Worm (Caenorhabditis elegans) whole organism, L4/young adult: Measurements from ENCODE around the gene abu-4.

Experiments
- W03F9.2 ChIP-seq: fragments of 150-350 bp; optimal IDR thresholded peaks from 2 replicates; lab custom pipeline; 2014; ENCODE audit warnings: missing biosample characterization, missing genetic modification characterization
- dao-5 ChIP-seq: sonication (generic microtip); optimal IDR thresholded peaks from 2 replicates; lab custom pipeline; 2016; ENCODE audit warnings: missing genotype, missing genetic modification characterization, moderate library complexity, missing compliant biosample characterization
- him-1 ChIP-seq: sonication (generic microtip); optimal IDR thresholded peaks from 2 replicates; lab custom pipeline; 2016; ENCODE audit warnings: missing genotype, missing genetic modification reagents, missing genetic modification characterization, missing compliant biosample characterization

The abu-4 gene

DNA sequence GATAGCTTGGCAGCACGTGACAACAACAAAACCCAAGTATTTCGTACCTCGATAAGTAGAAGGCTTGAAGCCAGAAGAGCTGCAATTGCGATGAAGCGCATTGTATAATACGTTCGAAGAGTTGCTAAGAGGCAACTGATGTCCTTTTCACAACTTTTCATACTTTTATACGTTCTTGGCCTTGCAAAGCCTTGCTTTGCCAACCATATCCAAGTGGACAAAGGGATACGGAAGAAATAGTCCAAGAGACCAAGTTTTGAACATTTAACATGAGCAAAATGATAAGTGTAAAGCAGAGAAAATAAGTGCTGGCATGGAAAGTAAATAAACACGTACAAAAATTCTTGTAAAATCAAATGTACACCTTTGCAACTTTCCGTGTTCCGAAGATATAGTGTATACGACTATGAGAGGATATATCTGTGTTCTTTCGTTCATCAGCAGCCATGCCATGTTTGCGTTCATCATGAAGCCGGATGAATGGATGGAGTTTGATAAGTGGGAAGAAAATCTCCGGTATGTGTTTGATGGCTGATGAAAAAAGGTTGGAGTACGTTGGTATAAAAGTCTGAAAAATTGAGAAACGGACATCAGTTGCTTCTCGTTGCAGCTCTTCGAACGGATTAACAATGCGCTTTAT is at the start of gene abu-4, which contains the start of gene Y5H2A.4:
Gene abu-4, plus strand, starts transcription at position 590 of the 640 bp plus-strand sequence.
Gene Y5H2A.4, minus strand, starts transcription at position 101 of the 640 bp plus-strand sequence.
- TF ChIP-seq him-1 (no peak), dao-5 (tag; lab: Kevin White, UChicago) (no peak), W03F9.2 (tag; lab: Kevin White, UChicago) (no peak)

- TF ChIP-seq him-1, result no peak
- no peak for TF ChIP-seq dao-5 (tag; lab: Kevin White, UChicago)
- TF ChIP-seq W03F9.2 (tag; lab: Kevin White, UChicago), result no peak
Measured at ce11 chrV:2225130-2225529, 49.5 kb upstream of the abu-4 start, which contains the start of gene nhr-103. TSS of gene nhr-103 (plus strand) at chrV:2225430.

- TF ChIP-seq W03F9.2 (tag; lab: Kevin White, UChicago) (no peak), him-1 (no peak), dao-5 (tag; lab: Kevin White, UChicago) (no peak)
Measured at ce11 chrV:2226903-2227302, 47.7 kb upstream of the abu-4 start, which contains the start of gene nhr-18. TSS of gene nhr-18 (plus strand) at chrV:2227203.

DNA sequence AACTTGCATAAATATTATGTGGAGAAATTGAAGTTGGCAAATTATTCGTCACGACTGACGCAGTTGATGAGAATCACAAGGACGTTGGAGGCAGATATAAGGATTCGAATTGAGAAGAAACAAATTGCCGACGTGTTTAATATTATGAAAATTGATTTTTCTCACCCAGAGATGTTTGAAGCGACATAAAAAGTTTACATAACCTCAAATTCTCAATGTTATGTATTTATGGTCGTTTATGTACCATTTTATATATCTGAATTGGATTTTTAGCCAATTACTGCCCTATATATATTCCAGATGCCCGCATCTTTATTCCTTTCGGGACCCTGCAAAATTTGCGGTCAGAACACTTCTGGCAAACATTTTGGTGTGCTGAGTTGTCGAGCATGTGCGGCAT is 45.9 kb upstream of the abu-4 start, which contains the start of gene nhr-126:
Gene nhr-126, plus strand, starts transcription at position 301 of the 400 bp plus-strand sequence.
- TF ChIP-seq W03F9.2 (tag; lab: Kevin White, UChicago) (no peak), dao-5 (tag; lab: Kevin White, UChicago) (no peak), him-1 (no peak)

ce11 chrV:2230912-2231311 is 43.7 kb upstream of the abu-4 start, which contains the start of gene nhr-134:
TSS of gene nhr-134 (plus strand) at chrV:2231223.
- TF ChIP-seq dao-5 (tag; lab: Kevin White, UChicago) (no peak), him-1 (no peak)

DNA sequence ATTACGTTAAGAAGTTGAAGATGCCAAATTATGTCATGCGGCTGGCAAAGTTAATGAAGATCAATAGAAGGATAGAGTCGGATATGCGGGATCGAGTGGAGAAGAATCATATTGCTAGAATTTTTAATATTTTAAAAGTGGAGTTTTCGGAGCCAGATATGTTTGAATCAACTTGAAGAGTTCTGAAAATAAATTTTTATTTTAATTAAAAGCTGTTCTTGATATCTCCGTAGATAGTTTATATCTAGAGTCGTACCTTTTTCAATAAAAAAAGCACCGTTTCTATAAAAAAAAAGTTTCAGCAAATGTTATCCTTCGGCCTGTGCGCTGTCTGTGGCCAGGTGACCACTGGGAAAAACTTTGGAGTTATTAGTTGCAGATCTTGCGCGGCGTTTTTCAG is 41.5 kb upstream of the abu-4 start, which contains the start of gene nhr-96:
Gene nhr-96, plus strand, starts transcription at position 301 of the 400 bp plus-strand sequence.
- TF ChIP-seq dao-5 (tag; lab: Kevin White, UChicago), result no peak
- TF ChIP-seq him-1, result no peak
- no peak for TF ChIP-seq W03F9.2 (tag; lab: Kevin White, UChicago)

DNA sequence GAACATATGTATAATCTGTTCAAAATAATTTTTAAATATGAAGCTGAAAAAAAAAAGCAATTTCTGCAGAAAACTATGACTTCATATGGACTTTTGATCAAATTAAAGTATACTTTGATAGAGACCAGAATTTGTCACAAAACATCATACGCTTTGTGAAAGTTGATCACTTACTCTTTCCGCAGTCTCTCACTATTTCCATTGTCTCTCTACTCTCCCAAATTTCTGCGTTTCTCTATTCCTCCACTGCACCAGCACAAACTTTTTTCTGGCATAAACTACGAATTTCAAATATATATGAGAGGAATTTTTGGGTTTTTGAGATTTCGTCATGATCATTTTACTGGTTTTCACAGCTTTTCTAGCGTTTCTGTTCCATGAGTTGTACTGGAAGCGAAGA is 38.8 kb upstream of the abu-4 start, which contains the start of gene cyp-33C4:
Gene cyp-33C4, plus strand, starts transcription at position 293 of the 400 bp plus-strand sequence.
- no peak for TF ChIP-seq him-1
- TF ChIP-seq dao-5 (tag; lab: Kevin White, UChicago), result no peak
- no peak for TF ChIP-seq W03F9.2 (tag; lab: Kevin White, UChicago)

- TF ChIP-seq him-1, result no peak
- no peak for TF ChIP-seq dao-5 (tag; lab: Kevin White, UChicago)
- TF ChIP-seq W03F9.2 (tag; lab: Kevin White, UChicago), result no peak
Measured at ce11 chrV:2238012-2238411, 36.6 kb upstream of the abu-4 start.

DNA sequence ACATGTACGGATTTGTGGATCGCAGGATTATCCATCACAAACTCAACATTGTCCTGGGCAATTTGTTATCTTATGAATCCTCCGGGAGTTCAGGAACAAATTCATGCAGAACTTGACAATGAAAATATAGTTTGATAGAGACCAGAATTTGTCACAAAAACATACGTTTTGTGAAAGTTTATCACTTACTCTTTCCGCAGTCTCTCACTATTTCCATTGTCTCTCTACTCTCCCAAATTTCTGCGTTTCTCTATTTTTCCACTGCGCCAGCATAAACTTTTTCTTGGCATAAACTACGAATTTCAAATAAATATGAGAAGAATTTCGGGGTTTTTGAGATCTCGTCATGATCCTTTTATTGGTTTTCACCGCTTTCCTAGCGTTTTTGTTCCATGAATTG is 32.0 kb upstream of the abu-4 start, which contains the start of gene cyp-33C3:
Gene cyp-33C3, plus strand, starts transcription at position 149 of the 400 bp plus-strand sequence.
- no peak for TF ChIP-seq dao-5 (tag; lab: Kevin White, UChicago)
- no peak for TF ChIP-seq W03F9.2 (tag; lab: Kevin White, UChicago)
- no peak for TF ChIP-seq him-1

DNA sequence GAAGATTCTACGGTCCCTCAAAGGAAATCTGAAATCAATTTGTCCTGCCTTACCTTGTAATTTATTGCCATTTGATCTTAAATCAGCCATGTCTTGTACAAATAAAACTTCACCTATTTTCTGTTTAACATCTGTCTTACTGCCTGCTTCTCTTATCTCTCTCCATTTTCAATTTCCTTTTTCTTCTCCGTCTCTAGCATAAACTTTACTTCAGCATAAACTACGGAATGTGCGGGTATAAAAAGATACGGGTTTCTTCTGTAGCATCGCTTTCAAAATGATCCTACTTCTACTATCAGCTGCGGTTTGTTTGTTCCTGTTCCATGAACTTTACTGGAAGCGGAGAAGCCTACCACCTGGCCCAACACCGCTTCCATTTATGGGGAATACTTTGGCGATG is 29.9 kb upstream of the abu-4 start, which contains the start of gene cyp-33C5:
Gene cyp-33C5, plus strand, starts transcription at position 254 of the 400 bp plus-strand sequence.
- TF ChIP-seq dao-5 (tag; lab: Kevin White, UChicago) (no peak), W03F9.2 (tag; lab: Kevin White, UChicago) (no peak), him-1 (no peak)

- TF ChIP-seq him-1, result no peak
- TF ChIP-seq W03F9.2 (tag; lab: Kevin White, UChicago), result no peak
- no peak for TF ChIP-seq dao-5 (tag; lab: Kevin White, UChicago)
Measured at ce11 chrV:2249310-2249709, 25.3 kb upstream of the abu-4 start, which contains the start of gene cyp-33C6. TSS of gene cyp-33C6 (minus strand) at chrV:2249410.

DNA sequence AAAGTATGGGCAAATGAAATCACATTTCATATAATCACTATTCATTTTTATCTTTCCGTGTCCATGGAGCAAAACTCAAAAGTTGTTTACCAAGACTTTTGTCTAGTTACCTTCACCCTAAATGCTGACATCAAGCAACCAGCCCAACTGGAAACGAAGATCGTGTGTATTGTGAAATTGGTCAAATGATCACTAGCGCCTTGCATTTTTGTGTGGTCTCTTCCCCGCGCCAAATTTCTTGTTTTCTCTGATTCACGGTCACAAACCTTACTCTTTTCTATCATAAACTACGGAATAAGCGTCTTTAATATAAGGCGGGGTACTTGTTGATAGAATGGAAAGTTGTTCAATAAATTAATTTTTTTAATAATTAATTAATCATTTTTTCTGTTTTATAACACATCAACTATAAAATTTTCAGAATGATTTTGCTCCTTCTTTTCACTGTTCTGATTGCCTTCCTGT is 24.5 kb upstream of the abu-4 start, which contains the start of gene cyp-33C7:
Gene cyp-33C7, plus strand, starts transcription at position 415 of the 465 bp plus-strand sequence.
- TF ChIP-seq him-1, result no peak
- no peak for TF ChIP-seq dao-5 (tag; lab: Kevin White, UChicago)
- no peak for TF ChIP-seq W03F9.2 (tag; lab: Kevin White, UChicago)

DNA sequence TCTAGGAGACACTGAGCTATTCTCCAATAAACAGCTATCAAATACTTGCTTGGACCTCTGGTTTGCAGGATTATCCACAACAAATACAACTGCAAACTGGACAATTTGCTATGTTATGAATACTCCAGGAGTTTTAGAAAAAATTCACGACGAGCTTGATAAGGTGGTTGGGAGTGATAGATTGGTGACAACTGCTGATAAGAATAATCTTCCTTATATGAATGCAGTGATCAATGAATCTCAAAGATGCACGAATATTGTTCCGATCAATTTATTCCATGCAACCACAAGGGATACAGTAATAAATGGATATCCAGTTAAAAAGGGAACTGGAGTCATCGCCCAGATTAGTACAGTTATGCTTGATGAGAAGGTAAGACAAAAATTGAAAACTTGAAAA is 22.9 kb upstream of the abu-4 start:
- no peak for TF ChIP-seq him-1
- no peak for TF ChIP-seq W03F9.2 (tag; lab: Kevin White, UChicago)
- no peak for TF ChIP-seq dao-5 (tag; lab: Kevin White, UChicago)

DNA sequence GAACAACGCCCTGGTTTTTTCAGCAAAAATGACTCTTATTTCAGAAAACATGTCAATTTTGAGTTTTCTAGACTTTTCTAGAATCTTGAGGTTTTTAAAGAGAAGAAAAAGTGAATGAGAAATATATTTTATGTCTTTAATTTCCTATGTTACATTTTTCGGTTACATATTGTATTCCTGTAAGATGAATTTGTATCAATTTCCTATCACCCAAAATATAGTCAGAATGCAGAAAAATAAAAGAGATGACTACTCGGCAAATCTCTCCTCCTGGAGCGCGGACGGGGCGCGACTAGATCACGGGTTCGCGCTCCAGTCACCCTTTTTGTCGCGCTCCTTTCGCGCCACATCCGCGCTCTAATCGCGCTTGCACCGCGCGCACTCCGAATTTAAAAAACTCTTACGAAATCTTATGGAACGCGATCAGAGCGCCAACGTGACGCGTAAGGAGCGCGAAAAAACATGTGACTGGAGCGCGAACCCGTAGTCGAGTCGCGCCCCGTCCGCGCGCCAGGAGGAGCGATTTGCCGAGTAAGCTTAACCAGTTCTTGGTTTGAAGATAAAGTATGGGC is 20.0 kb upstream of the abu-4 start, which contains the start of gene str-253:
Gene str-253, minus strand, starts transcription at position 51 of the 572 bp plus-strand sequence.
- TF ChIP-seq W03F9.2 (tag; lab: Kevin White, UChicago) (no peak), him-1 (no peak), dao-5 (tag; lab: Kevin White, UChicago) (no peak)
